Worm (Caenorhabditis elegans): ENCODE data around the gene spig-4.

The spig-4 gene

DNA sequence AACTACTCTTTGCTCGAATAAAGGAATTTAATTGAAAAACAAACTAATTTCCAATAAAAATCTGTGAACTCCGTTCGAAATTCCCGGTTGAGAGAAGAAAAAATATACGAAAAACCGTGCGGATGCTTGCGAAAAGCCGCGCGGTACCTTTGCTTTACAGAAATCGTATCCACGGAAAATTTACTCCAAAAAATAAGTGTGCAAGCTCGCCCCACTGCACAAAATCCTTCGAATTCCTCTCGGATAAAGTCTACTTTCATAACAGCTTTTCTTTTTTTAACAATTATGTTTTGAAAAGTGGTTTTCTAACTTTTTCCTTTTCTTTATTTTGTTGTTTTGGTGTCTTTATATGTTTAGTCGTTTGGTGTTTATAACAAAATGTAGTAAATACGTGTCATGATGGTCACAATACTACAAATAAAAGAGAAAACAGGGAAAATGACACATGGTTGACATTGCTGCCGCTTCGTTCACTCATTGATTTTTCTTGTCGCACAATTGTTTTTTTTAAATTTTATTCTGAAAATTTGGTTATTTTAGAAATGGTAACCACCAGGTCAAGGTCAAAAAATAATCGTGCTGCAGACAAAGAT is 40.7 kb upstream of the spig-4 start, which contains the start of gene cept-2 (continued):
- TF ChIP-seq lin-35 (GFP tag; optimal IDR thresholded peaks at IDR 0.05) (peak; percentile 87 to 88), sup-37 (GFP tag; optimal IDR thresholded peaks at IDR 0.05) (peak; percentile 33), nhr-237 (tag; optimal IDR thresholded peaks at IDR 0.05) (peak; percentile 60), unc-62 (GFP tag; optimal IDR thresholded peaks at IDR 0.05) (no peak), blmp-1 (tag; optimal IDR thresholded peaks at IDR 0.05) (peak; percentile 91), nhr-19 (GFP tag; conservative IDR thresholded peaks at IDR 0.05) (peak; percentile 96), nhr-11 (tag; optimal IDR thresholded peaks at IDR 0.05) (peak; percentile 75), grh-1 (GFP tag; IDR thresholded peaks at IDR 0.05) (peak; percentile 83), fkh-10 (GFP tag; optimal IDR thresholded peaks at IDR 0.05) (peak; percentile 70), efl-1 (optimal IDR thresholded peaks at IDR 0.05) (peak; percentile 91 to 93), efl-1 (GFP tag; optimal IDR thresholded peaks at IDR 0.05 in 1 of 2) (peak; percentile 85 to 98), nhr-76 (tag; optimal IDR thresholded peaks at IDR 0.05) (no peak), snpc-4 (tag; optimal IDR thresholded peaks at IDR 0.05) (peak; percentile 89), nhr-84 (tag; optimal IDR thresholded peaks at IDR 0.05) (no peak)

DNA sequence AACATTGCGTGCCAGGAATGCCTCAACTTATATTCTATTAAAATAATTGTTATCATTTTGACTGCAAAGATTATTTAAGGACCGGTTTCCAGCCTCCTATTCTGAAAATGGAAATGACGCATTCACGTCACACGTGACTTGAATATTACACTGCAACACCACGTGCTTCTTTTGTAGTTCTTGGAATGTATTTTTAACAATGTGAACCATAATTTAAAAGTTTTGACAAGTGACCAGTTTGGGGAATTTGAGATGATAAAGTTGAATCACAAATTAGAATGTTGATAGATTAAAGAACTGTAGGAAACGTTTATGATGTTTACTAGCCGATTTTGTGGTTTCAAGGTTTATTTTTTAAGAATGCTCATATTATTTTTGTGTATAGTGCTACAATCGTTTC is 35.0 kb upstream of the spig-4 start, which contains the start of gene F47B8.10:
Gene F47B8.10, plus strand, starts transcription at position 301 of the 400 bp plus-strand sequence.
- no peak for TF ChIP-seq sptf-1 (tag; optimal IDR thresholded peaks at IDR 0.05)
- no peak for TF ChIP-seq grh-1 (GFP tag; IDR thresholded peaks at IDR 0.05)
- peak in 1 of 2 experiments; percentile 34 for TF ChIP-seq lin-35 (GFP tag; optimal IDR thresholded peaks at IDR 0.05)
- TF ChIP-seq efl-1 (optimal IDR thresholded peaks at IDR 0.05), result no peak
- peak in 1 of 2 experiments; percentile 14 for TF ChIP-seq efl-1 (GFP tag; optimal IDR thresholded peaks at IDR 0.05 in 1 of 2)
- TF ChIP-seq C34B4.2 (tag; optimal IDR thresholded peaks at IDR 0.05), result no peak
- TF ChIP-seq ets-5 (GFP tag; IDR thresholded peaks at IDR 0.05), result no peak
- no peak for TF ChIP-seq nhr-77 (tag; optimal IDR thresholded peaks at IDR 0.05)
- no peak for TF ChIP-seq xbp-1 (tag; optimal IDR thresholded peaks at IDR 0.05)
- no peak for TF ChIP-seq isw-1 (GFP tag; IDR thresholded peaks at IDR 0.05)
- no peak for TF ChIP-seq fkh-10 (GFP tag; optimal IDR thresholded peaks at IDR 0.05)
- no peak for TF ChIP-seq pqm-1 (tag; optimal IDR thresholded peaks at IDR 0.05)
- TF ChIP-seq skn-1 (tag; optimal IDR thresholded peaks at IDR 0.05), result no peak

DNA sequence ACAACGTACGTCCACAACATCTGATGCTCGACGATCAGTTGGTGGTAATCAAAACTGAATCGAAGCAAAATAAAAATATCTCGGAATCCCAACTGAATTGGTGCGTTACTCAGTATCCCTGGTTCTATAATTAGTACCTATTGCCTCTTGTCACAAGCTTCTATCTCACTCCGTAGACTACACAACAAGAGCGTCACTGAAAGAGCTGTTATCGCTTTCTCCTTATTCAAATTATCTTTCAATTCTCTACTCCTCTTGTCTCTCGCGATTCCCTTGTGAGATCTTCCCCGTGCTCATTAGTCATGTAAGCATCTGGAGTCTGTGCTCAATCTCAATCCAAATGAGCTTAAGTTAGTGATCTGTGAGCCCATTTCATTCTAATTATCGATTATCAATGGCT is 30.0 kb upstream of the spig-4 start, which contains the start of gene srm-6:
Gene srm-6, plus strand, starts transcription at position 301 of the 400 bp plus-strand sequence.
- TF ChIP-seq fkh-8 (tag; optimal IDR thresholded peaks at IDR 0.05) (peak; percentile 40), pax-3 (tag; optimal IDR thresholded peaks at IDR 0.05) (peak; percentile 15), ceh-8 (GFP tag; optimal IDR thresholded peaks at IDR 0.05) (peak; percentile 69), zip-4 (GFP tag; optimal IDR thresholded peaks at IDR 0.05) (no peak), nhr-71 (tag; optimal IDR thresholded peaks at IDR 0.05) (peak; percentile 15), snu-23 (GFP tag; optimal IDR thresholded peaks at IDR 0.05) (no peak), efl-1 (optimal IDR thresholded peaks at IDR 0.05) (no peak), efl-1 (GFP tag; optimal IDR thresholded peaks at IDR 0.05 in 1 of 2) (peak in 1 of 2 experiments; percentile 20), nhr-47 (tag; optimal IDR thresholded peaks at IDR 0.05) (peak; percentile 3)

DNA sequence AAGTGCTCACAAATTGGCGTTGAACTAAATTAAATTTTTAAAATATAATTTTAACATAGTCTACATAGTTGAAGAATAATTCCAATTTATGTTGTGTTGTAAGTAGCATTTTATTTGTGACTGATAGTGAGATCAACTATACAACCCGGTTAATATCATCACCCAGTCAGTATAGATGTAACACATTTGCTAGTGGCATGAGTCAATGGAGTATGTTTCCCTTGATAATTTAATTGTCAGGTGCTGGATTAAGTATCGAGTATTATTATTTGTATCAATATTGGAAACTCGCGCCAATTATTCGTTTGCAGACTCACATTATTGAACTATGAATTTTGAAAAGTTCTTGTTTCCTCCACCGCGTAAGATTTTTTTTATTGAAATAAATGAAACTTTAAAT is 28.2 kb upstream of the spig-4 start, which contains the start of gene srm-5:
Gene srm-5, plus strand, starts transcription at position 301 of the 400 bp plus-strand sequence.
- TF ChIP-seq fkh-8 (tag; optimal IDR thresholded peaks at IDR 0.05) (peak; percentile 28), grh-1 (GFP tag; IDR thresholded peaks at IDR 0.05) (no peak), nhr-19 (GFP tag; conservative IDR thresholded peaks at IDR 0.05) (no peak), nhr-20 (tag; optimal IDR thresholded peaks at IDR 0.05) (no peak), pag-3 (tag; optimal IDR thresholded peaks at IDR 0.05; ENCODE audit: borderline replicate concordance, insufficient read depth) (no peak), snpc-4 (tag; optimal IDR thresholded peaks at IDR 0.05) (no peak), ama-1 (optimal IDR thresholded peaks at IDR 0.05) (no peak), pqm-1 (tag; optimal IDR thresholded peaks at IDR 0.05) (no peak), blmp-1 (tag; optimal IDR thresholded peaks at IDR 0.05) (no peak), lsy-2 (tag; optimal IDR thresholded peaks at IDR 0.05) (no peak), ceh-90 (tag; optimal IDR thresholded peaks at IDR 0.05) (no peak), unc-30 (tag; optimal IDR thresholded peaks at IDR 0.05) (no peak), efl-1 (optimal IDR thresholded peaks at IDR 0.05) (no peak), efl-1 (GFP tag; optimal IDR thresholded peaks at IDR 0.05 in 1 of 2) (no peak), nhr-71 (tag; optimal IDR thresholded peaks at IDR 0.05) (peak; percentile 7), lin-15B (tag; optimal IDR thresholded peaks at IDR 0.05) (no peak)

All from whole organism, L1 larva.